Worm (Caenorhabditis elegans): ENCODE results near the gene Y49F6B.6.

- TF ChIP-seq unc-130 (GFP tag; optimal IDR thresholded peaks at IDR 0.05) (no peak), bed-1 (GFP tag; IDR thresholded peaks at IDR 0.05) (no peak), egrh-3 (GFP tag; IDR thresholded peaks at IDR 0.05) (no peak), hlh-12 (tag; optimal IDR thresholded peaks at IDR 0.05) (no peak), Y95B8A.8 (GFP tag; IDR thresholded peaks at IDR 0.05) (no peak), tbx-9 (tag; optimal IDR thresholded peaks at IDR 0.05; ENCODE audit: borderline replicate concordance) (no peak)
Measured at ce11 chrII:3461586-3461985, 11.3 kb upstream of the Y49F6B.6 start, which contains the start of gene C16C8.8.

Measured in whole organism, young adult.